Fruit fly (Drosophila melanogaster): ENCODE data around the gene RnpS1.

RnpS1 gene

DNA sequence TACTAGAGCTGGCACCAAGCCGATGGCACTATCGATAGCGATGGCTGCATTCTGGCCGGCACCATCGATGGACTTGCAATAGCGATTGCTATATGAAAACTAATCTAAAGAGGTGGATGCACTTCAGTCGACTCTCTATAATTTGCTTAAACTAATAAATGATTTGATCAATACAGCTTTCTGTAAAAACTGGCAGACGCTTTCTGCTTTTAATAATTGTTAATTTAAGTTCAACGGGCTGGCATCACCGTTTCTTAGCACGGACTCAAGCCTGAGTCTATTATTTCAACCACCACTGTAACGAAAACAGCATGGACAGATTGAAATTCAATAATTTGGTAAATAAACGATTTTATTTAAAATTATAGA, 38.8 kb upstream of the RnpS1 start, which contains the start of the genes Ras85D and Rlb1 (continued):
- peak; percentile 76 for TF ChIP-seq h (GFP tag; optimal IDR thresholded peaks at IDR 0.05)
- no peak for TF ChIP-seq CG32264 (GFP tag; optimal IDR thresholded peaks at IDR 0.05)
- TF ChIP-seq tai (GFP tag; optimal IDR thresholded peaks at IDR 0.05), result peak; percentile 93
- no peak for TF ChIP-seq Mio (GFP tag; optimal IDR thresholded peaks at IDR 0.05)
- TF ChIP-seq lola (GFP tag; optimal IDR thresholded peaks at IDR 0.05), result no peak
- no peak for TF ChIP-seq Hr78 (GFP tag; optimal IDR thresholded peaks at IDR 0.05)
- no peak for TF ChIP-seq sage (GFP tag; optimal IDR thresholded peaks at IDR 0.05)
- TF ChIP-seq dmrt93B (GFP tag; optimal IDR thresholded peaks at IDR 0.05), result no peak
- TF ChIP-seq jim (GFP tag; optimal IDR thresholded peaks at IDR 0.05), result peak; percentile 7
- TF ChIP-seq Myc (optimal IDR thresholded peaks at IDR 0.05), result peak; percentile 45
- TF ChIP-seq Dfd (GFP tag; optimal IDR thresholded peaks at IDR 0.05), result no peak

DNA sequence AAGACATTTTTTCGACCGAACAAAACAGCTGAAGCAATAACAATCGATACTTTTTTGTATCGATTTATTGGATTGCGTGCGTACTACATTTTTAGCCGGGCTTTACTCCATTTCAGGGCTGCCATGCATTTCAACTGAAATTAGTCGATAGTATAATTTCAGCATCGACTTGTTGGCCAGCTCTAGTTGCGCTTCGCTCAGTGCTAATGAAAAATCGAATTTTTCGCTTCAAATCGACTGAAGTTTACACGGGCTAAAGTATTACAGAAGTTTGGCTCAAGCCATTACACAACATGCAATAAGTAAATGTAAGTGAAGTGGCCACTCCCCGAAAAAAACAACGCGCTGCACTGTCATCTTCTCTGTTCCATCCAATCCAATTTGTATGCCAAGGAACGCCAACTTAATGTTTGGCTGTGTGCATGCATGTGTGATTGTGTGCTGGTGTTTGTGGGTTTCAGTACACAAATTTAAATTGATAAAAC, 35.9 kb upstream of the RnpS1 start, which contains the start of the genes mRpL47, CG8176 and Kdm3:
TSS of gene mRpL47 (minus strand) at position 49 of the 485 bp plus-strand sequence.
TSS of gene CG8176 (plus strand) at position 148 of the 485 bp plus-strand sequence.
TSS of gene Kdm3 (plus strand) at position 148 of the 485 bp plus-strand sequence.
- TF ChIP-seq jim (GFP tag; optimal IDR thresholded peaks at IDR 0.05) (peak; percentile 66), CrebA (GFP tag; optimal IDR thresholded peaks at IDR 0.05; ENCODE audit: borderline replicate concordance) (no peak), rgr (GFP tag; optimal IDR thresholded peaks at IDR 0.05) (peak; percentile 50), foxo (GFP tag; optimal IDR thresholded peaks at IDR 0.05) (peak in 1 of 2 experiments; percentile 51), Hnf4 (GFP tag; optimal IDR thresholded peaks at IDR 0.05) (peak; percentile 81), Hr78 (GFP tag; optimal IDR thresholded peaks at IDR 0.05) (no peak), dsf (GFP tag; optimal IDR thresholded peaks at IDR 0.05; ENCODE audit: borderline replicate concordance) (peak; percentile 28), Rel (GFP tag; optimal IDR thresholded peaks at IDR 0.05) (no peak), Rel (tag; optimal IDR thresholded peaks at IDR 0.05) (peak; percentile 54), Vsx2 (GFP tag; optimal IDR thresholded peaks at IDR 0.05; ENCODE audit: partially characterized antibody) (no peak), br (GFP tag; optimal IDR thresholded peaks at IDR 0.05) (peak; percentile 35), fru (GFP tag; optimal IDR thresholded peaks at IDR 0.05) (peak; percentile 4), sv (GFP tag; optimal IDR thresholded peaks at IDR 0.05) (peak; percentile 57), Jra (GFP tag; optimal IDR thresholded peaks at IDR 0.05) (peak; percentile 81), Hr83 (GFP tag; optimal IDR thresholded peaks at IDR 0.05; ENCODE audit: poor library complexity, severe bottlenecking) (peak; percentile 98), Myc (optimal IDR thresholded peaks at IDR 0.05) (no peak), CG9705 (GFP tag; optimal IDR thresholded peaks at IDR 0.05) (peak; percentile 34), CG32264 (GFP tag; optimal IDR thresholded peaks at IDR 0.05) (no peak), ey (GFP tag; optimal IDR thresholded peaks at IDR 0.05) (peak; percentile 59), HLH106 (tag; optimal IDR thresholded peaks at IDR 0.05) (peak; percentile 47), psq (GFP tag; optimal IDR thresholded peaks at IDR 0.05) (peak; percentile 28), h (GFP tag; optimal IDR thresholded peaks at IDR 0.05) (peak; percentile 66), Sp1 (GFP tag; optimal IDR thresholded peaks at IDR 0.05) (peak; percentile 58), OdsH (GFP tag; optimal IDR thresholded peaks at IDR 0.05) (peak; percentile 21)

DNA sequence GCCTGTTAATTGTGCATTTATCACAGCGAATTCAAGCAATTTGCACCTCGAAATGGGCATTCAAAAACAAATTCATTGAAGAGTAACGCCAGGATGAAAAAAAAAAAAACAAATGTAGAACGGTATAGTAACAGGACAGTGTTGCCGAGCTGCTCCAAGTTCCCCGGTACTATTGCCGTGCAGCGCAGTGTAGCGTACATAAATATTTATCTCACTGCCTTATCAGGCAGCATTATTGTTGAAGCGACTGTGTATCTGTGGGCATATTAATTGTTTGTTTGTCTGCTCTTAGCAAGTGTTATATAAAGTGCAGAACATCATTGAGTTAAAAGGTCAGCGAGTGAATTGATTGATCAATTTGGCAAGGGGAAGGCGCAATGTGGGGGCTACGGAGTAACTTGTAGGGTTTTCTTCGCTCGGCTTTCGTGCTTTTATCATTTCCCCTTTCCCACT, 35.4 kb upstream of the RnpS1 start:
- no peak for TF ChIP-seq Hr78 (GFP tag; optimal IDR thresholded peaks at IDR 0.05)
- TF ChIP-seq Hr83 (GFP tag; optimal IDR thresholded peaks at IDR 0.05; ENCODE audit: poor library complexity, severe bottlenecking), result peak; percentile 44
- TF ChIP-seq CrebA (GFP tag; optimal IDR thresholded peaks at IDR 0.05; ENCODE audit: borderline replicate concordance), result no peak
- TF ChIP-seq foxo (GFP tag; optimal IDR thresholded peaks at IDR 0.05), result peak in 1 of 2 experiments; percentile 17
- peak; percentile 4 for TF ChIP-seq rgr (GFP tag; optimal IDR thresholded peaks at IDR 0.05)
- no peak for TF ChIP-seq Dif (GFP tag; optimal IDR thresholded peaks at IDR 0.05; ENCODE audit: partially characterized antibody)
- TF ChIP-seq fru (GFP tag; optimal IDR thresholded peaks at IDR 0.05), result peak; percentile 7
- TF ChIP-seq ey (GFP tag; optimal IDR thresholded peaks at IDR 0.05), result no peak

DNA sequence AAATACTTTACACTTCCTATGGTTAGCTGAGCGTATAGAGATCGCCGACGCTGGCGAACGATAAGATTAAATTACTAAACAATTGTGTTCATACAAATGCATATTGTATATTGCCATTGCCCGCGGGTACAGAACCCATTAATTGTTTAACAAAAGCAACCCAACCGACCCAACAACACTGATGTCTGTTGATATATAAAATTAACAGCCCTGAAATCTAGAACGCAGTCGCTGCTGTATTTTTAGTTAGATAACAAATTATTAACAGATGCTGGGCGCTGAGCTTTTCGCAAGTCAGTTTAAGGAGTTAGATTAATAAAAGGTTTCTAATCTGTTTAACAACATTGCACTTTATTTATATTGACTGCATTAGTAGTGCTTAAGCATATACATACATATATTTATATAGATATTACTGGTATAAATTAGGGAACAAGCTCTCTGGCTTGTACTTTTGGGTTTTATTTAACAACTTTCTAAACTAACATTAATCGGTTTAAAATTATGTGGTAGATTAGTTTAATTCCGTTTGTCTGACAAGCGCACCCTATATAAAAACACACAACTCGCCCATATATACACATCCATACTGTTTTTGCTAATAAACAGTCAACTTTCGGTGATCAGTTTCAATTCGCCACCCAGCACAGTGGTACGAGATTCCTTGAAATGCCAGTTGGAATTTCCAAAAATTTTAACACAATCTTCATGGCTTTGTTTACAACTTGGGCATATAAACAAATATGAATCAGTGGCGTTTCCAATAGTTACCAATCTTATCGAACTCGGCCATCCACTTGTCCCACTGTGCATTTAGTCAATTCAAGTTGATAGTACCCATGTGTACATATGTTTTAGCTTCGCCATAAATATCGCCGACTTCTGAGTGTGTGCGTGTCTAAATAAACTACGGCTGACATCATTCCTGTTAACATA, 23.7 kb upstream of the RnpS1 start:
- TF ChIP-seq rgr (GFP tag; optimal IDR thresholded peaks at IDR 0.05) (peak; percentile 96), HLH106 (tag; optimal IDR thresholded peaks at IDR 0.05) (peak; percentile 90), Rel (GFP tag; optimal IDR thresholded peaks at IDR 0.05) (peak; percentile 95), Rel (tag; optimal IDR thresholded peaks at IDR 0.05) (peak; percentile 60), psq (GFP tag; optimal IDR thresholded peaks at IDR 0.05) (peak; percentile 86), Vsx2 (GFP tag; optimal IDR thresholded peaks at IDR 0.05; ENCODE audit: partially characterized antibody) (no peak), fru (GFP tag; optimal IDR thresholded peaks at IDR 0.05) (peak; percentile 97), Hr83 (GFP tag; optimal IDR thresholded peaks at IDR 0.05; ENCODE audit: poor library complexity, severe bottlenecking) (peak; percentile 96), sage (GFP tag; optimal IDR thresholded peaks at IDR 0.05) (peak; percentile 92), dl (GFP tag; optimal IDR thresholded peaks at IDR 0.05; ENCODE audit: insufficient read depth in 1 of 2, partially characterized antibody in 2 of 2) (no peak), Mio (GFP tag; optimal IDR thresholded peaks at IDR 0.05) (peak; percentile 65), Dfd (GFP tag; optimal IDR thresholded peaks at IDR 0.05) (no peak), h (GFP tag; optimal IDR thresholded peaks at IDR 0.05) (peak; percentile 99), woc (GFP tag; optimal IDR thresholded peaks at IDR 0.05) (peak; percentile 92), dsf (GFP tag; optimal IDR thresholded peaks at IDR 0.05; ENCODE audit: borderline replicate concordance) (peak; percentile 34), Jra (GFP tag; optimal IDR thresholded peaks at IDR 0.05) (peak; percentile 88), usp (GFP tag; optimal IDR thresholded peaks at IDR 0.05) (no peak), lola (GFP tag; optimal IDR thresholded peaks at IDR 0.05) (no peak), Sp1 (GFP tag; optimal IDR thresholded peaks at IDR 0.05) (peak; percentile 87), GATAd (GFP tag; optimal IDR thresholded peaks at IDR 0.05) (peak; percentile 77), Dif (GFP tag; optimal IDR thresholded peaks at IDR 0.05; ENCODE audit: partially characterized antibody) (no peak), Abd-B (GFP tag; optimal IDR thresholded peaks at IDR 0.05) (no peak), Hnf4 (GFP tag; optimal IDR thresholded peaks at IDR 0.05) (peak; percentile 94), brk (GFP tag; optimal IDR thresholded peaks at IDR 0.05) (peak; percentile 87)

All from whole organism, wandering third instar larva.